Worm (Caenorhabditis elegans) whole organism, midembryonic: Measurements from ENCODE around the gene fkh-3.

Source experiments
- T22C8.4 ChIP-seq: fragments of 200-800 bp; sonication (Bioruptor generic); IDR thresholded peaks from 2 replicates; pipeline ENCODE4 v1.3.6; 2022; ENCODE audit warnings: missing genetic modification characterization, missing compliant biosample characterization
- cog-1 ChIP-seq: sonication (generic microtip); optimal IDR thresholded peaks from 2 replicates; lab custom pipeline; 2016; ENCODE audit warnings: missing genetic modification characterization, missing compliant biosample characterization
- flt-1 ChIP-seq: fragments of 200-800 bp; sonication (Bioruptor generic); IDR thresholded peaks from 2 replicates; pipeline ENCODE4 v1.3.6; 2022; ENCODE audit warnings: missing genetic modification characterization, missing compliant biosample characterization
- klf-2 ChIP-seq: fragments of 200-800 bp; sonication (Bioruptor generic); conservative IDR thresholded peaks from 2 replicates; pipeline ENCODE4 v1.3.6; 2022; ENCODE audit warnings: missing genetic modification reagents, missing genetic modification characterization, missing compliant biosample characterization
- med-1 ChIP-seq: sonication (generic microtip); optimal IDR thresholded peaks from 2 replicates; lab custom pipeline; 2017; ENCODE audit warnings: missing genetic modification characterization, mild to moderate bottlenecking, missing compliant biosample characterization, antibody characterized with exemption, missing genetic modification reagents; ENCODE audit not compliant: insufficient read depth
- ref-1 ChIP-seq: fragments of 200-800 bp; sonication (Bioruptor generic); conservative IDR thresholded peaks from 2 replicates; pipeline ENCODE4 v1.3.6; 2022; ENCODE audit warnings: missing genetic modification reagents, missing genetic modification characterization, missing compliant biosample characterization
- tab-1 ChIP-seq: fragments of 200-800 bp; sonication (Bioruptor generic); IDR thresholded peaks from 2 replicates; pipeline ENCODE4 v1.3.6; 2022; ENCODE audit warnings: missing genetic modification characterization, missing compliant biosample characterization
- ztf-23 ChIP-seq: fragments of 200-800 bp; sonication (Bioruptor generic); IDR thresholded peaks from 2 replicates; pipeline ENCODE4 v1.3.6; 2022; ENCODE audit warnings: missing genetic modification reagents, missing genetic modification characterization, missing compliant biosample characterization
- ztf-29 ChIP-seq: fragments of 200-800 bp; sonication (Bioruptor generic); IDR thresholded peaks from 2 replicates; pipeline ENCODE4 v1.3.6; 2022; ENCODE audit warnings: missing genetic modification reagents, missing genetic modification characterization, missing compliant biosample characterization

DNA sequence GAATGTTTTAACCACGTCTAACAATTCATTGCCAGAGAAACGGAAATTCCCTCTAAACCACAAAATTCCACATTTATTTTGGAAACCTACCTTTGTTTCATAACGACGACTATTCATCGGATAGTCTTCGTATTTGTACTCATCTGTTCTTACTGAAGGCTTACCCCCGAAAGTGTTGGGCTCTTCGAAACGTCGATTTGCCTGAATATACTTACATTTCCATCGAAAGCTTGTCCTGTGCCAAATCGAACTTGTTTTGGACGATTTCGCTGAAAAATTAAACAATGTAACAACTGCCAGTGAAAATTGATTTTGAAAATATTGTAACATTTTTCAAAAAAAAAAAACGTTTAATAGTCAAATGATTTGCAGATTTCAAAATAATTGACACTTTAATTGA is 39.3 kb upstream of the fkh-3 start, which contains the start of gene F02D10.3:
- TF ChIP-seq ztf-29 = no peak
- TF ChIP-seq med-1 (GFP tag; lab: Kevin White, UChicago) = no peak
- TF ChIP-seq klf-2 = no peak
- TF ChIP-seq flt-1 = no peak
- TF ChIP-seq cog-1 = no peak
- TF ChIP-seq ref-1 = no peak
- no peak for TF ChIP-seq ztf-23
- no peak for TF ChIP-seq tab-1 (GFP tag; lab: Robert Waterston, UW)
- TF ChIP-seq T22C8.4 (GFP tag; lab: Robert Waterston, UW) = no peak
